Fruit fly (Drosophila melanogaster): Measurements from ENCODE around the gene CG10431.

DNA sequence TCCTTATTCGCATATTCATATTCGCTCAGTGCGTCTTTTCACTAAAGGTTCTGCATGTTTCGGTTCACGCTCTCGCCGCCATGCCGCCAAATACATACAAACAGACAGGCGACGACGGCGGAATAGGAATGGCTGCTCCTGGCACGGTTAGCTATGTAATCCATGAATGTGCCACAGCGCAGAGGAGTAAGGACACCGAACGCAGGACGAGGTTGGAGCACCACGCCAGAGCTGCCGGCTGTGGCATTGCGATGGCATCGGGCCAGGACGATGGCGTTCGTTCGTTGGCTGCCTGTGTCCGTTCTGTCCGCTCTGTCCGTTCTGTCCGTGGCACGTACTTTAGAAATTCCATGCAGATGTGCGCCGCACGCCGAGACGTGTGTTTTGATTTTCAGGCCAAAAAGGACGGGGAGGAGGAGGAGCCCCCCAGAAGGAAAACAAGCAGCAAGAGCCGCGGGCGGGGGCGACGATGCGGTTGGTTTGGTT is 40.4 kb downstream of the CG10431 start:
- TF ChIP-seq CG32006 (GFP tag; optimal IDR thresholded peaks at IDR 0.05), result no peak
- TF ChIP-seq Gug (GFP tag; IDR thresholded peaks at IDR 0.05), result no peak
- TF ChIP-seq fd85E (GFP tag; optimal IDR thresholded peaks at IDR 0.05), result no peak
- TF ChIP-seq CG6854 (GFP tag; optimal IDR thresholded peaks at IDR 0.05), result no peak
- no peak for TF ChIP-seq Ets96B (tag; optimal IDR thresholded peaks at IDR 0.05)
- no peak for TF ChIP-seq svp (GFP tag)
- TF ChIP-seq Eip75B (GFP tag; optimal IDR thresholded peaks at IDR 0.05), result no peak
- no peak for TF ChIP-seq CG8319 (GFP tag; optimal IDR thresholded peaks at IDR 0.05)
- no peak for TF ChIP-seq CG34406 (GFP tag; optimal IDR thresholded peaks at IDR 0.05)
- no peak for TF ChIP-seq lz (GFP tag; optimal IDR thresholded peaks at IDR 0.05)
- no peak for TF ChIP-seq CG11762 (GFP tag; optimal IDR thresholded peaks at IDR 0.05; ENCODE audit: insufficient read depth)
- TF ChIP-seq achi (GFP tag; optimal IDR thresholded peaks at IDR 0.05), result no peak
- TF ChIP-seq CG15336 (GFP tag; IDR thresholded peaks at IDR 0.05), result no peak
- TF ChIP-seq Lpt (GFP tag; optimal IDR thresholded peaks at IDR 0.05), result no peak

All from whole organism, prepupa.